Worm (Caenorhabditis elegans): ENCODE data around the gene zipt-7.1.

The zipt-7.1 gene

DNA sequence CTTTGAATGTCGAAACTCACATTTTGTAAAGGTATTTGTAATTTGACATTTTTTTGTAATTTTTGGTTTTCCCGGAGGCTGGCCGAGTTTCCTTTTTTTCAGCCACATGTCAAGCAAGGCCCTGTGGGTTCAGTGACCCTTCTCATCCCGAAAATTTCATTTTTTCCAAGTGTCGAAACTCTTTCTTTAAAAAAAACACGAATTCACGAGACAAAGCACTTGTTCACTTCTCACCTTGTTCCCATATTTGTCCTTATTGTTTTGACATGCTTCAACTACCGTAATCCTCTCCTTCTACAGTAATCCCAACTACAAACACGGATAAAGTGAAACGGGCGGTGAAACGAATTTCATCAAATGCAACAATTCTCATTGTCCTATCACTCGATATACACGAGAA is 12.7 kb downstream of the zipt-7.1 start, which contains the start of gene lhfp-4:
Gene lhfp-4 (plus strand): TSS at position 301 of the 400 bp plus-strand sequence.
- TF ChIP-seq elt-3 (tag; optimal IDR thresholded peaks at IDR 0.05) (no peak), mab-5 (tag; optimal IDR thresholded peaks at IDR 0.05) (no peak), snpc-4 (tag; optimal IDR thresholded peaks at IDR 0.05) (no peak), nhr-76 (tag; optimal IDR thresholded peaks at IDR 0.05) (no peak), nhr-2 (tag; optimal IDR thresholded peaks at IDR 0.05) (no peak)

ce11 chrIV:17273602-17274110 is 14.3 kb downstream of the zipt-7.1 start, which contains the start of gene gln-5:
Gene gln-5, minus strand, starts transcription at chrIV:17273652.
- no peak for TF ChIP-seq nhr-76 (tag; optimal IDR thresholded peaks at IDR 0.05)
- no peak for TF ChIP-seq blmp-1 (tag; optimal IDR thresholded peaks at IDR 0.05)
- no peak for TF ChIP-seq pha-4 (tag; optimal IDR thresholded peaks at IDR 0.05)
- no peak for TF ChIP-seq ceh-83 (GFP tag; optimal IDR thresholded peaks at IDR 0.05)
- no peak for TF ChIP-seq nhr-237 (tag; optimal IDR thresholded peaks at IDR 0.05)
- no peak for TF ChIP-seq nhr-2 (tag; optimal IDR thresholded peaks at IDR 0.05)
- no peak for TF ChIP-seq cnd-1 (tag; optimal IDR thresholded peaks at IDR 0.05)
- no peak for TF ChIP-seq lin-32 (GFP tag; optimal IDR thresholded peaks at IDR 0.05)
- no peak for TF ChIP-seq unc-120 (tag; optimal IDR thresholded peaks at IDR 0.05; ENCODE audit: poor library complexity, severe bottlenecking)
- TF ChIP-seq mls-2 (tag; optimal IDR thresholded peaks at IDR 0.05): no peak
- TF ChIP-seq mep-1 (tag; optimal IDR thresholded peaks at IDR 0.05): no peak
- TF ChIP-seq flh-1 (GFP tag; optimal IDR thresholded peaks at IDR 0.05): no peak

DNA sequence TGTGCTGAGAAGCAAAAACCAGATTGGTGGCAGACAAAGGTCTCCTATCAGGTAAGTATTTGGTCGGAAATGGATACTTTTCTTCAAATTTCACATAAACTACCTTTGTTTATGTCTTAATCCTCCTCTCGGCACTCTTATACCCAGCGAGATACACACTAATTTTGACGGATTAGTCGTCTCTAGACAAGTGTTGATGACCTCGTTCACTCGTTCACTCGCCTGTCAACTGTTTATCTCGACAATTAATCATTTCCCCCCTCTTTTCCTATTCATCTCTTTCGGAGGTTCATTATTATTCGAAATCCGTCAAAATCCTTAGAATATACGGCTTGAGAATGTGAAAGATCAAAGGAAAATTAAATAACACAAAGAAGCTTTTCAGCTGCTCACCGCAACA is 18.2 kb downstream of the zipt-7.1 start:
- TF ChIP-seq hlh-1 (tag; optimal IDR thresholded peaks at IDR 0.05): peak; percentile 66
- TF ChIP-seq nhr-2 (tag; optimal IDR thresholded peaks at IDR 0.05): peak; percentile 80
- peak; percentile 99 for TF ChIP-seq unc-62 (GFP tag; optimal IDR thresholded peaks at IDR 0.05)
- peak; percentile 44 for TF ChIP-seq mab-5 (tag; optimal IDR thresholded peaks at IDR 0.05)
- TF ChIP-seq cnd-1 (tag; optimal IDR thresholded peaks at IDR 0.05): no peak

ce11 chrIV:17269042-17269441 is 18.9 kb downstream of the zipt-7.1 start, which contains the start of gene atgp-1:
Gene atgp-1, plus strand, starts transcription at chrIV:17269342.
- TF ChIP-seq elt-1 (tag; optimal IDR thresholded peaks at IDR 0.05; ENCODE audit: borderline replicate concordance, insufficient read depth) (no peak), nhr-2 (tag; optimal IDR thresholded peaks at IDR 0.05) (no peak), hlh-1 (tag; optimal IDR thresholded peaks at IDR 0.05) (no peak), drap-1 (GFP tag; optimal IDR thresholded peaks at IDR 0.05) (no peak), lsy-2 (tag; optimal IDR thresholded peaks at IDR 0.05) (no peak), unc-39 (tag; optimal IDR thresholded peaks at IDR 0.05) (no peak), nhr-76 (tag; optimal IDR thresholded peaks at IDR 0.05) (no peak), ham-2 (GFP tag; optimal IDR thresholded peaks at IDR 0.05) (no peak), unc-120 (tag; optimal IDR thresholded peaks at IDR 0.05; ENCODE audit: poor library complexity, severe bottlenecking) (no peak), pha-4 (tag; optimal IDR thresholded peaks at IDR 0.05) (no peak), ceh-43 (GFP tag; optimal IDR thresholded peaks at IDR 0.05) (no peak), zip-8 (tag; optimal IDR thresholded peaks at IDR 0.05) (no peak), elt-3 (tag; optimal IDR thresholded peaks at IDR 0.05) (no peak), nhr-237 (tag; optimal IDR thresholded peaks at IDR 0.05) (no peak)

- TF ChIP-seq M03D4.4 (tag; optimal IDR thresholded peaks at IDR 0.05) (no peak), nhr-28 (tag; optimal IDR thresholded peaks at IDR 0.05) (no peak), unc-120 (tag; optimal IDR thresholded peaks at IDR 0.05; ENCODE audit: poor library complexity, severe bottlenecking) (peak; percentile 57), snpc-4 (tag; optimal IDR thresholded peaks at IDR 0.05) (no peak), ceh-39 (tag; optimal IDR thresholded peaks at IDR 0.05) (no peak), ceh-83 (GFP tag; optimal IDR thresholded peaks at IDR 0.05) (no peak), ces-1 (GFP tag; optimal IDR thresholded peaks at IDR 0.05) (peak; percentile 93), unc-39 (tag; optimal IDR thresholded peaks at IDR 0.05) (no peak), nhr-237 (tag; optimal IDR thresholded peaks at IDR 0.05) (peak; percentile 3), nhr-12 (tag; optimal IDR thresholded peaks at IDR 0.05) (no peak), mab-5 (tag; optimal IDR thresholded peaks at IDR 0.05) (peak; percentile 48), blmp-1 (tag; optimal IDR thresholded peaks at IDR 0.05) (peak; percentile 8), sptf-1 (tag; optimal IDR thresholded peaks at IDR 0.05) (no peak), lsy-2 (tag; optimal IDR thresholded peaks at IDR 0.05) (peak; percentile 14), ceh-43 (GFP tag; optimal IDR thresholded peaks at IDR 0.05) (no peak), nhr-76 (tag; optimal IDR thresholded peaks at IDR 0.05) (no peak), lin-13 (tag; optimal IDR thresholded peaks at IDR 0.05) (no peak), elt-1 (tag; optimal IDR thresholded peaks at IDR 0.05; ENCODE audit: borderline replicate concordance, insufficient read depth) (no peak), nhr-2 (tag; optimal IDR thresholded peaks at IDR 0.05) (no peak), bed-3 (GFP tag; optimal IDR thresholded peaks at IDR 0.05) (no peak), zip-8 (tag; optimal IDR thresholded peaks at IDR 0.05) (no peak), sem-2 (GFP tag; optimal IDR thresholded peaks at IDR 0.05) (no peak), tbx-8 (GFP tag; optimal IDR thresholded peaks at IDR 0.05) (no peak), lin-32 (GFP tag; optimal IDR thresholded peaks at IDR 0.05) (no peak), ztf-11 (tag; optimal IDR thresholded peaks at IDR 0.05) (no peak), cnd-1 (tag; optimal IDR thresholded peaks at IDR 0.05) (peak; percentile 5), mls-2 (tag; optimal IDR thresholded peaks at IDR 0.05) (peak; percentile 13), mep-1 (tag; optimal IDR thresholded peaks at IDR 0.05) (no peak), ham-2 (GFP tag; optimal IDR thresholded peaks at IDR 0.05) (no peak), hlh-1 (tag; optimal IDR thresholded peaks at IDR 0.05) (peak; percentile 51), unc-62 (GFP tag; optimal IDR thresholded peaks at IDR 0.05) (peak; percentile 78)
Measured at ce11 chrIV:17268628-17269027, 19.3 kb downstream of the zipt-7.1 start.
